Fruit fly (Drosophila melanogaster): Measurements from ENCODE around the gene Syt12.

DNA sequence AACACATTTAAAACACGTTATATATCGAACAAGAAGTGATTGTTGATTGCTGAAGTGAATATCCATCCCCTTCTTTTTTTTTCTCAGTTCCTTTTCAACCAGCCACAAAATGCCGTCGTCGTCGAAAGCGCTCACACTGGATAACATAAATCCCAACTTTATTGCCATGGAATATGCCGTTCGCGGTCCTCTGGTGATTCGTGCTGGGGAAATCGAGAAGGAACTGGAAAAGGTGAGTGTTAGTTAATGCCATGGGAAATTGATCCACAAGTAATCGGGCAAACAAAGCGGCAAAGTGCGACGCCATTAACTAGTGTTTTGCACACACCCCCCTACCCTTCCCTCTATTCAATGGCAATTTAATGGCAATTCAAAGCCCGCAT is 15.1 kb downstream of the Syt12 start:
- TF ChIP-seq CG8478 (optimal IDR thresholded peaks at IDR 0.05) (no peak), CTCF (optimal IDR thresholded peaks at IDR 0.05) (no peak)
